Fruit fly (Drosophila melanogaster): ENCODE data around the gene Osi20.
A peak's percentile ranks its signal among the peaks of the same experiment; 100 is the strongest.

- peak; percentile 23 for TF ChIP-seq EcR (GFP tag; optimal IDR thresholded peaks at IDR 0.05)
- TF ChIP-seq CG8159 (tag; optimal IDR thresholded peaks at IDR 0.05), result no peak
- no peak; the same call in 1 of the 2 replicates for TF ChIP-seq Ets98B (GFP tag; IDR thresholded peaks at IDR 0.05)
- TF ChIP-seq CG10348 (GFP tag; IDR thresholded peaks at IDR 0.05), result no peak
- TF ChIP-seq Pif1A (GFP tag; optimal IDR thresholded peaks at IDR 0.05), result no peak
- no peak for TF ChIP-seq CG17806 (tag; optimal IDR thresholded peaks at IDR 0.05)
- TF ChIP-seq fd96Ca (GFP tag; IDR thresholded peaks at IDR 0.05), result no peak
- TF ChIP-seq CG32121 (GFP tag; IDR thresholded peaks at IDR 0.05), result no peak
- no peak for TF ChIP-seq CG34367 (tag; optimal IDR thresholded peaks at IDR 0.05)
These were observed 11.3 kb downstream of the Osi20 start for dm6 chr3R:6351181-6351580.
